Worm (Caenorhabditis elegans) whole organism, young adult: ENCODE results near the gene fbxa-15.

ENCODE experiments used
- B0035.1 ChIP-seq: sonication (generic microtip); optimal IDR thresholded peaks from 2 replicates; lab custom pipeline; 2016; ENCODE audit warnings: missing genetic modification characterization, mild to moderate bottlenecking, missing compliant biosample characterization, missing genotype, missing genetic modification reagents
- C06A6.2 ChIP-seq: fragments of 200-800 bp; sonication (Bioruptor generic); conservative IDR thresholded peaks from 2 replicates; pipeline ENCODE4 v1.3.6; 2022; ENCODE audit warnings: missing genetic modification characterization, missing compliant biosample characterization
- F49E8.2 ChIP-seq: sonication (generic microtip); optimal IDR thresholded peaks from 3 replicates; lab custom pipeline; 2017; ENCODE audit warnings: missing genetic modification characterization, mild to moderate bottlenecking, missing compliant biosample characterization, antibody characterized with exemption, moderate library complexity; ENCODE audit not compliant: insufficient read depth
- F52B5.7 ChIP-seq: sonication (generic microtip); optimal IDR thresholded peaks from 2 replicates; lab custom pipeline; 2016; ENCODE audit warnings: mild to moderate bottlenecking, missing genetic modification characterization, missing compliant biosample characterization
- F57A8.1 ChIP-seq: fragments of 200-800 bp; sonication (Bioruptor generic); optimal IDR thresholded peaks from 2 replicates; lab custom pipeline; 2018; ENCODE audit warnings: mild to moderate bottlenecking, missing genetic modification characterization, moderate library complexity, missing compliant biosample characterization
- F57C9.4 ChIP-seq: sonication (generic microtip); optimal IDR thresholded peaks from 2 replicates; lab custom pipeline; 2017; ENCODE audit warnings: mild to moderate bottlenecking, missing genetic modification characterization, missing compliant biosample characterization
- T26A5.8 ChIP-seq: sonication (generic microtip); optimal IDR thresholded peaks from 2 replicates; lab custom pipeline; 2016; ENCODE audit warnings: missing genetic modification characterization, missing compliant biosample characterization
- Y79H2A.3 ChIP-seq: fragments of 200-800 bp; sonication (Bioruptor generic); conservative IDR thresholded peaks from 2 replicates; pipeline ENCODE4 v1.3.6; 2022; ENCODE audit warnings: missing genetic modification reagents, missing genetic modification characterization, missing compliant biosample characterization
- athp-1 ChIP-seq: sonication (generic microtip); optimal IDR thresholded peaks from 2 replicates; lab custom pipeline; 2017; ENCODE audit warnings: mild to moderate bottlenecking, missing genetic modification characterization, missing compliant biosample characterization
- bed-2 ChIP-seq: fragments of 200-800 bp; sonication (Bioruptor generic); IDR thresholded peaks from 2 replicates; pipeline ENCODE4 v1.3.6; 2022; ENCODE audit warnings: missing genetic modification reagents, missing genetic modification characterization, missing compliant biosample characterization
- ccch-3 ChIP-seq: fragments of 200-800 bp; sonication (Bioruptor generic); optimal IDR thresholded peaks from 2 replicates; lab custom pipeline; 2018; ENCODE audit warnings: mild to moderate bottlenecking, missing genetic modification characterization, missing compliant biosample characterization
- cebp-1 ChIP-seq, 2 experiments: fragments of 200-800 bp in 1 of 2; sonication (Bioruptor generic) in 1 of 2; sonication (generic microtip) in 1 of 2; IDR thresholded peaks in 1 of 2; optimal IDR thresholded peaks in 1 of 2; 2 replicates each; pipeline versions ENCODE4 v1.3.6 to Lab custom; 2017 to 2022; ENCODE audit warnings: missing compliant biosample characterization in 2 of 2, missing genetic modification characterization in 2 of 2, mild to moderate bottlenecking in 1 of 2, missing genetic modification reagents in 1 of 2, moderate library complexity in 1 of 2
- ceh-58 ChIP-seq: fragments of 200-800 bp; sonication (Bioruptor generic); IDR thresholded peaks from 2 replicates; pipeline ENCODE4 v1.3.6; 2022; ENCODE audit warnings: missing genetic modification characterization, missing compliant biosample characterization
- ceh-91 ChIP-seq: fragments of 200-800 bp; sonication (Bioruptor generic); IDR thresholded peaks from 2 replicates; pipeline ENCODE4 v1.3.6; 2022; ENCODE audit warnings: missing genetic modification reagents, missing genetic modification characterization, missing compliant biosample characterization
- egl-44 ChIP-seq: fragments of 200-800 bp; sonication (Bioruptor generic); IDR thresholded peaks from 2 replicates; pipeline ENCODE4 v1.3.6; 2022; ENCODE audit warnings: missing genetic modification reagents, missing genetic modification characterization, missing compliant biosample characterization
- ekl-4 ChIP-seq: fragments of 200-800 bp; sonication (Bioruptor generic); IDR thresholded peaks from 2 replicates; pipeline ENCODE4 v1.3.6; 2022; ENCODE audit warnings: missing genetic modification reagents, missing genetic modification characterization, missing compliant biosample characterization
- ets-4 ChIP-seq: fragments of 200-800 bp; sonication (Bioruptor generic); optimal IDR thresholded peaks from 2 replicates; lab custom pipeline; 2018; ENCODE audit warnings: mild to moderate bottlenecking, missing genetic modification characterization, missing compliant biosample characterization
- gei-17 ChIP-seq: fragments of 200-800 bp; sonication (Bioruptor generic); optimal IDR thresholded peaks from 2 replicates; lab custom pipeline; 2018; ENCODE audit warnings: mild to moderate bottlenecking, missing genetic modification characterization, missing compliant biosample characterization
- him-1 ChIP-seq: sonication (generic microtip); optimal IDR thresholded peaks from 2 replicates; lab custom pipeline; 2016; ENCODE audit warnings: missing genotype, missing genetic modification reagents, missing genetic modification characterization, missing compliant biosample characterization
- hlh-26 ChIP-seq: fragments of 200-800 bp; sonication (Bioruptor generic); conservative IDR thresholded peaks from 2 replicates; pipeline ENCODE4 v1.3.6; 2022; ENCODE audit warnings: missing genetic modification reagents, missing genetic modification characterization, missing compliant biosample characterization
- hsf-1 ChIP-seq: fragments of 200-800 bp; sonication (Bioruptor generic); IDR thresholded peaks from 2 replicates; pipeline ENCODE4 v1.3.6; 2022; ENCODE audit warnings: missing genetic modification reagents, missing genetic modification characterization, missing compliant biosample characterization
- lag-1 ChIP-seq: fragments of 200-800 bp; sonication (Bioruptor generic); IDR thresholded peaks from 2 replicates; pipeline ENCODE4 v1.3.6; 2022; ENCODE audit warnings: missing genetic modification reagents, missing genetic modification characterization, missing compliant biosample characterization
- let-526 ChIP-seq: fragments of 200-800 bp; sonication (Bioruptor generic); IDR thresholded peaks from 2 replicates; pipeline ENCODE4 v1.3.6; 2022; ENCODE audit warnings: missing genetic modification reagents, missing genetic modification characterization, missing compliant biosample characterization
- lin-35 ChIP-seq, 3 experiments: fragments of 150-350 bp in 2 of 3; sonication (generic microtip) in 1 of 3; optimal IDR thresholded peaks; 2 replicates each; lab custom pipeline; 2014 to 2018; ENCODE audit warnings: missing biosample characterization in 3 of 3, missing genetic modification characterization in 3 of 3, missing genetic modification reagents in 3 of 3
- lir-1 ChIP-seq: fragments of 200-800 bp; sonication (Bioruptor generic); conservative IDR thresholded peaks from 2 replicates; pipeline ENCODE4 v1.3.6; 2022; ENCODE audit warnings: missing genetic modification reagents, missing genetic modification characterization, missing compliant biosample characterization
- madf-10 ChIP-seq: sonication (generic microtip); optimal IDR thresholded peaks from 2 replicates; lab custom pipeline; 2016; ENCODE audit warnings: mild to moderate bottlenecking, missing genetic modification characterization, missing compliant biosample characterization
- madf-6 ChIP-seq: fragments of 200-800 bp; sonication (Bioruptor generic); IDR thresholded peaks from 2 replicates; pipeline ENCODE4 v1.3.6; 2022; ENCODE audit warnings: missing genetic modification reagents, missing genetic modification characterization, missing compliant biosample characterization
- mel-28 ChIP-seq: sonication (generic microtip); optimal IDR thresholded peaks from 2 replicates; lab custom pipeline; 2016; ENCODE audit warnings: borderline replicate concordance, mild to moderate bottlenecking, missing genetic modification characterization, missing compliant biosample characterization
- nfya-1 ChIP-seq: sonication (generic microtip); optimal IDR thresholded peaks from 2 replicates; lab custom pipeline; 2017; ENCODE audit warnings: antibody characterized with exemption, missing compliant biosample characterization, missing genetic modification characterization, borderline replicate concordance; ENCODE audit not compliant: insufficient read depth
- nfyb-1 ChIP-seq: fragments of 200-800 bp; sonication (Bioruptor generic); IDR thresholded peaks from 2 replicates; pipeline ENCODE4 v1.3.6; 2022; ENCODE audit warnings: missing genetic modification reagents, missing genetic modification characterization, missing compliant biosample characterization
- nhr-179 ChIP-seq: sonication (generic microtip); optimal IDR thresholded peaks from 2 replicates; lab custom pipeline; 2016; ENCODE audit warnings: mild to moderate bottlenecking, missing genetic modification characterization, missing compliant biosample characterization
- nhr-80 ChIP-seq: sonication (generic microtip); optimal IDR thresholded peaks from 2 replicates; lab custom pipeline; 2016; ENCODE audit warnings: missing genetic modification characterization, missing compliant biosample characterization
- rcor-1 ChIP-seq: fragments of 200-800 bp; sonication (Bioruptor generic); IDR thresholded peaks from 2 replicates; pipeline ENCODE4 v1.3.6; 2022; ENCODE audit warnings: missing genetic modification reagents, missing genetic modification characterization, missing compliant biosample characterization
- rec-8 ChIP-seq, 2 experiments: sonication (generic microtip); optimal IDR thresholded peaks; 2 replicates each; lab custom pipeline; 2016; ENCODE audit warnings: mild to moderate bottlenecking in 2 of 2, missing genetic modification characterization in 2 of 2, missing genetic modification reagents in 2 of 2, missing genotype in 2 of 2, missing biosample characterization in 1 of 2, missing compliant biosample characterization in 1 of 2, moderate library complexity in 1 of 2
- sdz-38 ChIP-seq: sonication (generic microtip); optimal IDR thresholded peaks from 2 replicates; lab custom pipeline; 2016; ENCODE audit warnings: missing genotype, missing genetic modification characterization, missing compliant biosample characterization
- snpc-4 ChIP-seq, 5 experiments: fragments of 150-350 bp in 1 of 5; sonication (generic microtip) in 4 of 5; optimal IDR thresholded peaks; 2 replicates each; lab custom pipeline; 2014 to 2018; ENCODE audit warnings: missing genetic modification characterization in 5 of 5, missing biosample characterization in 3 of 5, antibody characterized with exemption in 2 of 5, mild to moderate bottlenecking in 2 of 5, missing compliant biosample characterization in 2 of 5, missing genotype in 2 of 5, moderate library complexity in 2 of 5, missing genetic modification reagents in 1 of 5
- somi-1 ChIP-seq: fragments of 200-800 bp; sonication (Bioruptor generic); optimal IDR thresholded peaks from 2 replicates; lab custom pipeline; 2018; ENCODE audit warnings: mild to moderate bottlenecking, missing genetic modification characterization, missing compliant biosample characterization
- sptf-2 ChIP-seq: fragments of 200-800 bp; sonication (Bioruptor generic); optimal IDR thresholded peaks from 2 replicates; lab custom pipeline; 2018; ENCODE audit warnings: mild to moderate bottlenecking, missing genetic modification characterization, missing compliant biosample characterization
- tbx-9 ChIP-seq: sonication (generic microtip); optimal IDR thresholded peaks from 2 replicates; lab custom pipeline; 2016; ENCODE audit warnings: borderline replicate concordance, missing genetic modification characterization, inconsistent platforms, missing compliant biosample characterization
- ztf-28 ChIP-seq: fragments of 200-800 bp; sonication (Bioruptor generic); IDR thresholded peaks from 2 replicates; pipeline ENCODE4 v1.3.6; 2022; ENCODE audit warnings: missing genetic modification reagents, missing genetic modification characterization, missing compliant biosample characterization

fbxa-15 gene

ce11 chrIII:1354523-1354922 lies 33.1 kb upstream of the fbxa-15 start (continued):
- TF ChIP-seq him-1 (peak; percentile 33), ztf-28 (no peak), F57C9.4 (tag; lab: Kevin White, UChicago) (no peak), rec-8 (tag; optimal IDR thresholded peaks at IDR 0.05; lab: Kevin White, UChicago) (no peak), rcor-1 (GFP tag; lab: Robert Waterston, UW) (no peak), athp-1 (no peak), B0035.1 (no peak), madf-10 (no peak), gei-17 (GFP tag; lab: Kevin White, UChicago) (no peak), sptf-2 (GFP tag; lab: Kevin White, UChicago) (no peak), sdz-38 (tag; lab: Kevin White, UChicago) (no peak)

DNA sequence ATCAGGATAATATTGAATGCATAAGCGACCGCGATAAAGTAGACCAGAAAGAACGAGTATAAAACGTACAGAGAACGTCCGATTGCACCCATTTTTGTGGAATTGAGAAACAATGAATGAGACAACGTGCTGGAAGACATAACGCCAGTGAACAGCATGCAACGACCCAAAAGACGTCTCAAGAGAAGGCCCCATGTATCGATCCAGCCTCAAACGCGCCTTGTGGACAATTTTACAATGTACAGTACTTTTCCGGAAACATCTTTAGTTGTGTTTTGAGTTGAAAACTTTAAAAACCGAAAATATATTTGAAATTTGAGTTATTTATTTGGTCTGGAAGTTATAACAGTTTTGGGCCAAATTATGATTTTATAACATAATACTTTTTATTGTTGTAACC lies 29.3 kb upstream of the fbxa-15 start, which contains the start of gene Y82E9BL.3:
TSS of gene Y82E9BL.3 (minus strand) at position 101 of the 400 bp plus-strand sequence.
- TF ChIP-seq hlh-26 (no peak), snpc-4 (GFP tag; optimal IDR thresholded peaks at IDR 0.05; lab: Kevin White, UChicago) (no peak), snpc-4 (tag; optimal IDR thresholded peaks at IDR 0.05; lab: Kevin White, UChicago) (no peak), F49E8.2 (no peak), tbx-9 (tag; lab: Kevin White, UChicago) (no peak), T26A5.8 (tag; lab: Kevin White, UChicago) (no peak), ztf-28 (no peak), ets-4 (GFP tag; lab: Kevin White, UChicago) (no peak), nfyb-1 (GFP tag; lab: Robert Waterston, UW) (no peak)

ce11 chrIII:1349313-1349712 lies 27.9 kb upstream of the fbxa-15 start, which contains the start of gene fbxa-25:
Gene fbxa-25 (minus strand): TSS chrIII:1349450.
- peak; percentile 15 for TF ChIP-seq nhr-80 (tag; lab: Kevin White, UChicago)
- no peak for TF ChIP-seq ekl-4 (GFP tag; lab: Robert Waterston, UW)
- no peak for TF ChIP-seq lir-1 (GFP tag; lab: Robert Waterston, UW)
- no peak for TF ChIP-seq F57C9.4 (tag; lab: Kevin White, UChicago)
- no peak for TF ChIP-seq bed-2 (GFP tag; lab: Robert Waterston, UW)
- no peak for TF ChIP-seq athp-1

DNA sequence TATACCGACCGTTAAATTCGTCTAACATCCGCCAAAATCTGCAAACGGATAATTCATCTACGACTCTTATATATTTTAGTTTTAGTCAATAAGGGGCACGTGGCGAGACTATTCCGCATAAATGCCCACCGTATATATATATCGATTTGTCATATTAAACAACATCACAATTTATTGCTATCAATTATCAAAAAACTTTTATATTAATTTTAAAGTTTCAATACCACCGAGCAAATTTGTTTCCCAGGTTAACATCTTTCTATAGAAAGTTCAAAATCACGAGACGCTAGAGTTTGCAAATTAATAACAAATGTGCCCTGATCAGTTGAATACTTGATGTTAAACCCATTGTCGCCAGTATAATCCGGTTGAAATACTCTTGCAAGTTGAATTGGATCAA lies 26.1 kb upstream of the fbxa-15 start, which contains the start of gene Y82E9BL.5:
TSS of gene Y82E9BL.5 (minus strand) at position 101 of the 400 bp plus-strand sequence.
- TF ChIP-seq ceh-58 (no peak), cebp-1 (GFP tag; IDR thresholded peaks at IDR 0.05; lab: Robert Waterston, UW) (no peak), cebp-1 (tag; optimal IDR thresholded peaks at IDR 0.05; lab: Kevin White, UChicago) (no peak), B0035.1 (no peak), hsf-1 (GFP tag; lab: Robert Waterston, UW) (no peak), ceh-91 (GFP tag; lab: Robert Waterston, UW) (no peak), madf-6 (GFP tag; lab: Robert Waterston, UW) (no peak), F49E8.2 (no peak), egl-44 (GFP tag; lab: Robert Waterston, UW) (no peak)

- TF ChIP-seq Y79H2A.3 (no peak), C06A6.2 (no peak), somi-1 (no peak), him-1 (no peak), lin-35 (GFP tag; optimal IDR thresholded peaks at IDR 0.05; lab: Kevin White, UChicago) (no peak), lir-1 (GFP tag; lab: Robert Waterston, UW) (no peak), nfya-1 (no peak), mel-28 (no peak), ztf-28 (no peak), tbx-9 (tag; lab: Kevin White, UChicago) (no peak), ccch-3 (GFP tag; lab: Kevin White, UChicago) (no peak), F57A8.1 (no peak), let-526 (GFP tag; lab: Robert Waterston, UW) (no peak), bed-2 (GFP tag; lab: Robert Waterston, UW) (no peak), F52B5.7 (tag; lab: Kevin White, UChicago) (no peak), lag-1 (GFP tag; lab: Robert Waterston, UW) (no peak), nhr-179 (tag; lab: Kevin White, UChicago) (no peak)
These were observed 25.5 kb upstream of the fbxa-15 start for ce11 chrIII:1347003-1347402.
